Worm (Caenorhabditis elegans) whole organism, late embryonic: ENCODE measurements around the gene C05E11.7.

ENCODE experiments used
- F13H6.1 ChIP-seq: sonication (generic microtip); optimal IDR thresholded peaks from 2 replicates; lab custom pipeline; 2016; ENCODE audit warnings: missing genetic modification characterization, missing compliant biosample characterization
- ceh-2 ChIP-seq: sonication (generic microtip); optimal IDR thresholded peaks from 2 replicates; lab custom pipeline; 2016; ENCODE audit warnings: missing genotype, missing genetic modification characterization, missing compliant biosample characterization
- ceh-22 ChIP-seq: sonication (generic microtip); optimal IDR thresholded peaks from 2 replicates; lab custom pipeline; 2017; ENCODE audit warnings: missing biosample characterization, missing genetic modification characterization
- ceh-45 ChIP-seq: fragments of 200-800 bp; sonication (Bioruptor generic); IDR thresholded peaks from 2 replicates; pipeline ENCODE4 v1.3.6; 2022; ENCODE audit warnings: missing genetic modification reagents, missing genetic modification characterization, missing compliant biosample characterization
- che-1 ChIP-seq: sonication (generic microtip); optimal IDR thresholded peaks from 2 replicates; lab custom pipeline; 2016; ENCODE audit warnings: mild to moderate bottlenecking, missing genetic modification characterization, missing compliant biosample characterization
- fkh-10 ChIP-seq: fragments of 150-350 bp; optimal IDR thresholded peaks from 2 replicates; lab custom pipeline; 2014; ENCODE audit warnings: missing biosample characterization, missing genetic modification reagents, missing genetic modification characterization
- lim-6 ChIP-seq: sonication (generic microtip); optimal IDR thresholded peaks from 2 replicates; lab custom pipeline; 2016; ENCODE audit warnings: missing genetic modification characterization, missing compliant biosample characterization
- nfya-1 ChIP-seq: sonication (generic microtip); optimal IDR thresholded peaks from 2 replicates; lab custom pipeline; 2017; ENCODE audit warnings: missing genetic modification characterization, mild to moderate bottlenecking, missing compliant biosample characterization, antibody characterized with exemption, moderate library complexity
- pqm-1 ChIP-seq: sonication (generic microtip); optimal IDR thresholded peaks from 2 replicates; lab custom pipeline; 2016; ENCODE audit warnings: missing genetic modification characterization, missing compliant biosample characterization
- sox-4 ChIP-seq: sonication (generic microtip); optimal IDR thresholded peaks from 2 replicates; lab custom pipeline; 2017; ENCODE audit warnings: mild to moderate bottlenecking, missing genetic modification characterization, inconsistent platforms, missing compliant biosample characterization
- unc-55 ChIP-seq: sonication (generic microtip); optimal IDR thresholded peaks from 2 replicates; lab custom pipeline; 2017; ENCODE audit warnings: missing biosample characterization, missing genetic modification reagents, missing genetic modification characterization

- no peak for TF ChIP-seq F13H6.1 (tag; lab: Kevin White, UChicago)
- TF ChIP-seq ceh-22 (tag; lab: Kevin White, UChicago): no peak
- TF ChIP-seq nfya-1 (tag; lab: Kevin White, UChicago): no peak
- TF ChIP-seq sox-4 (tag; lab: Kevin White, UChicago): no peak
- no peak for TF ChIP-seq che-1
- no peak for TF ChIP-seq fkh-10
- no peak for TF ChIP-seq ceh-2 (tag; lab: Kevin White, UChicago)
- TF ChIP-seq lim-6 (tag; lab: Kevin White, UChicago): no peak
- no peak for TF ChIP-seq unc-55 (GFP tag; lab: Kevin White, UChicago)
- TF ChIP-seq pqm-1 (tag; lab: Kevin White, UChicago): no peak
- TF ChIP-seq ceh-45 (GFP tag; lab: Robert Waterston, UW): no peak
Measured at ce11 chrX:4553491-4553890, 32.0 kb downstream of the C05E11.7 start.
